Fruit fly (Drosophila melanogaster) whole organism, embryonic: ENCODE results near the gene Cypl.
A peak's percentile ranks its signal among the peaks of the same experiment; 100 is the strongest.

ENCODE experiments used
- Atf6 ChIP-seq: fragments of 200-800 bp; sonication (Bioruptor generic); IDR thresholded peaks from 2 replicates; pipeline ENCODE4 v1.3.6; 2022; ENCODE audit warnings: missing biosample characterization, missing genetic modification characterization
- Awh ChIP-seq: fragments of 200-800 bp; sonication (Bioruptor generic); IDR thresholded peaks from 2 replicates; pipeline ENCODE4, ENCODE4 v1.3.6; 2022; ENCODE audit warnings: missing biosample characterization, missing genetic modification characterization
- BtbVII ChIP-seq: fragments of 200-800 bp; sonication (Bioruptor generic); optimal IDR thresholded peaks from 3 replicates; lab custom pipeline; 2017; ENCODE audit warnings: missing biosample characterization, mild to moderate bottlenecking, missing genetic modification characterization
- CG10431 ChIP-seq: fragments of 200-800 bp; sonication (Bioruptor generic); optimal IDR thresholded peaks from 3 replicates; lab custom pipeline; 2018; ENCODE audit warnings: missing biosample characterization, mild to moderate bottlenecking, missing genetic modification characterization
- CG10543 ChIP-seq: fragments of 200-800 bp; sonication (Bioruptor generic); optimal IDR thresholded peaks from 3 replicates; lab custom pipeline; 2017; ENCODE audit warnings: missing biosample characterization, mild to moderate bottlenecking, missing genetic modification characterization, moderate library complexity
- CG12219 ChIP-seq: fragments of 200-800 bp; sonication (Bioruptor generic); optimal IDR thresholded peaks from 3 replicates; lab custom pipeline; 2018; ENCODE audit warnings: missing biosample characterization, mild to moderate bottlenecking, missing genetic modification characterization
- CG12236 ChIP-seq: fragments of 200-800 bp; sonication (Bioruptor generic); optimal IDR thresholded peaks from 2 replicates; lab custom pipeline; 2016; ENCODE audit warnings: missing biosample characterization, missing genetic modification characterization
- CG12942 ChIP-seq: fragments of 200-800 bp; sonication (Bioruptor generic); optimal IDR thresholded peaks from 3 replicates; lab custom pipeline; 2016; ENCODE audit warnings: missing biosample characterization, missing genetic modification characterization
- CG14050 ChIP-seq: fragments of 200-800 bp; sonication (Bioruptor generic); IDR thresholded peaks from 3 replicates; pipeline ENCODE4 v1.3.6; 2022; ENCODE audit warnings: missing biosample characterization, missing genetic modification characterization
- CG1529 ChIP-seq: fragments of 200-800 bp; sonication (Bioruptor generic); optimal IDR thresholded peaks from 3 replicates; lab custom pipeline; 2018; ENCODE audit warnings: missing biosample characterization, missing genetic modification characterization
- CG18262 ChIP-seq: fragments of 200-800 bp; optimal IDR thresholded peaks from 3 replicates; lab custom pipeline; 2019; ENCODE audit warnings: missing biosample characterization, mild to moderate bottlenecking, missing genetic modification characterization, moderate library complexity
- CG2678 ChIP-seq: fragments of 200-800 bp; sonication (Bioruptor generic); optimal IDR thresholded peaks from 3 replicates; lab custom pipeline; 2019; ENCODE audit warnings: missing biosample characterization, mild to moderate bottlenecking, missing genetic modification characterization, moderate library complexity
- CG33557 ChIP-seq: fragments of 200-800 bp; sonication (Bioruptor generic); optimal IDR thresholded peaks from 2 replicates; lab custom pipeline; 2019; ENCODE audit warnings: missing biosample characterization, mild to moderate bottlenecking, missing genetic modification characterization, moderate library complexity
- CG3407 ChIP-seq: fragments of 200-800 bp; sonication (Bioruptor generic); optimal IDR thresholded peaks from 2 replicates; lab custom pipeline; 2018; ENCODE audit warnings: missing biosample characterization, mild to moderate bottlenecking, missing genetic modification characterization
- CG42726 ChIP-seq: fragments of 200-800 bp; sonication (Bioruptor generic); IDR thresholded peaks from 2 replicates; pipeline ENCODE4 v1.3.6; 2022; ENCODE audit warnings: missing biosample characterization, missing genetic modification characterization; ENCODE audit not compliant: partially characterized antibody
- CG4404 ChIP-seq: fragments of 200-800 bp; sonication (Bioruptor generic); IDR thresholded peaks from 2 replicates; pipeline ENCODE4 v1.3.6; 2022; ENCODE audit warnings: missing biosample characterization, missing genetic modification characterization
- CG4707 ChIP-seq: fragments of 200-800 bp; sonication (Bioruptor generic); optimal IDR thresholded peaks from 2 replicates; lab custom pipeline; 2018; ENCODE audit warnings: missing biosample characterization, mild to moderate bottlenecking, missing genetic modification characterization, moderate library complexity
- CG5245 ChIP-seq: fragments of 200-800 bp; sonication (Bioruptor generic); optimal IDR thresholded peaks from 3 replicates; lab custom pipeline; 2016; ENCODE audit warnings: missing biosample characterization, missing genetic modification characterization
- Dip2 ChIP-seq: fragments of 200-800 bp; sonication (Bioruptor generic); IDR thresholded peaks from 2 replicates; pipeline ENCODE4 v1.3.6; 2022; ENCODE audit warnings: missing biosample characterization, missing genetic modification characterization
- Dref ChIP-seq: fragments of 200-800 bp; sonication (Bioruptor generic); IDR thresholded peaks from 2 replicates; pipeline ENCODE4 v1.3.6; 2022; ENCODE audit warnings: missing biosample characterization, missing genetic modification characterization
- ERR ChIP-seq: fragments of 200-800 bp; sonication (Bioruptor generic); optimal IDR thresholded peaks from 2 replicates; lab custom pipeline; 2016; ENCODE audit warnings: missing biosample characterization, missing genetic modification characterization
- Ets97D ChIP-seq: fragments of 200-800 bp; sonication (Bioruptor generic); optimal IDR thresholded peaks from 3 replicates; lab custom pipeline; 2016; ENCODE audit warnings: missing biosample characterization, missing genetic modification characterization
- Fer3 ChIP-seq: fragments of 200-800 bp; sonication (Bioruptor generic); optimal IDR thresholded peaks from 2 replicates; lab custom pipeline; 2018; ENCODE audit warnings: missing biosample characterization, mild to moderate bottlenecking, missing genetic modification characterization, moderate library complexity
- HLHmδ ChIP-seq: fragments of 200-800 bp; sonication (Bioruptor generic); optimal IDR thresholded peaks from 2 replicates; lab custom pipeline; 2018; ENCODE audit warnings: missing biosample characterization, mild to moderate bottlenecking, missing genetic modification characterization, moderate library complexity
- Hr78 ChIP-seq, 2 experiments: fragments of 200-800 bp in 1 of 2; fragments of >200 bp in 1 of 2; sonication (Bioruptor generic) in 1 of 2; optimal IDR thresholded peaks; 2 replicates each; lab custom pipeline; 2017 to 2019; ENCODE audit warnings: missing biosample characterization in 2 of 2, missing genetic modification characterization in 2 of 2, mild to moderate bottlenecking in 1 of 2, moderate library complexity in 1 of 2
- Lhr ChIP-seq: fragments of 200-800 bp; sonication (Bioruptor generic); optimal IDR thresholded peaks from 3 replicates; lab custom pipeline; 2017; ENCODE audit warnings: mild to moderate bottlenecking, missing biosample characterization, missing genetic modification reagents, missing genetic modification characterization
- NC2α ChIP-seq: fragments of 200-800 bp; sonication (Bioruptor generic); optimal IDR thresholded peaks from 2 replicates; lab custom pipeline; 2016; ENCODE audit warnings: missing biosample characterization, missing genetic modification characterization
- Tbp ChIP-seq: fragments of >200 bp; optimal IDR thresholded peaks from 2 replicates; lab custom pipeline; 2018; ENCODE audit warnings: missing biosample characterization, missing genetic modification characterization
- Usf ChIP-seq: fragments of 200-800 bp; sonication (Bioruptor generic); optimal IDR thresholded peaks from 2 replicates; lab custom pipeline; 2017; ENCODE audit warnings: missing genotype, missing biosample characterization, missing genetic modification characterization
- ab ChIP-seq: fragments of 200-800 bp; sonication (Bioruptor generic); optimal IDR thresholded peaks from 2 replicates; lab custom pipeline; 2016; ENCODE audit warnings: missing biosample characterization, missing genetic modification characterization
- ap ChIP-seq: fragments of 200-800 bp; sonication (Bioruptor generic); IDR thresholded peaks from 2 replicates; pipeline ENCODE4 v1.3.6; 2022; ENCODE audit warnings: missing biosample characterization, missing genetic modification characterization
- ase ChIP-seq: fragments of 200-800 bp; sonication (Bioruptor generic); IDR thresholded peaks from 3 replicates; pipeline ENCODE4 v1.3.6; 2022; ENCODE audit warnings: missing biosample characterization, missing genetic modification characterization
- bbx ChIP-seq: fragments of 200-800 bp; sonication (Bioruptor generic); IDR thresholded peaks from 2 replicates; pipeline ENCODE4 v1.3.6; 2022; ENCODE audit warnings: missing biosample characterization, missing genetic modification characterization; ENCODE audit not compliant: partially characterized antibody
- bigmax ChIP-seq: fragments of 200-800 bp; sonication (Bioruptor generic); optimal IDR thresholded peaks from 2 replicates; lab custom pipeline; 2018; ENCODE audit warnings: missing biosample characterization, mild to moderate bottlenecking, missing genetic modification characterization
- cwo ChIP-seq: fragments of 200-800 bp; sonication (Bioruptor generic); optimal IDR thresholded peaks from 3 replicates; lab custom pipeline; 2017; ENCODE audit warnings: missing biosample characterization, missing genetic modification characterization, mild to moderate bottlenecking, moderate library complexity, missing genetic modification reagents
- da ChIP-seq: fragments of 200-800 bp; sonication (Bioruptor generic); optimal IDR thresholded peaks from 2 replicates; lab custom pipeline; 2016; ENCODE audit warnings: missing biosample characterization, missing genetic modification characterization
- dimm ChIP-seq: fragments of 200-800 bp; sonication (Bioruptor generic); IDR thresholded peaks from 2 replicates; pipeline ENCODE4 v1.3.6; 2022; ENCODE audit warnings: missing biosample characterization, missing genetic modification characterization
- dm ChIP-seq: fragments of 200-800 bp; sonication (Bioruptor generic); optimal IDR thresholded peaks from 3 replicates; lab custom pipeline; 2016; ENCODE audit warnings: missing biosample characterization, missing genetic modification characterization
- dmrt99B ChIP-seq: fragments of 200-800 bp; sonication (Bioruptor generic); optimal IDR thresholded peaks from 2 replicates; lab custom pipeline; 2018; ENCODE audit warnings: missing biosample characterization, mild to moderate bottlenecking, missing genetic modification characterization, moderate library complexity
- eyg ChIP-seq: fragments of 200-800 bp; sonication (Bioruptor generic); optimal IDR thresholded peaks from 3 replicates; lab custom pipeline; 2016; ENCODE audit warnings: missing biosample characterization, missing genetic modification characterization
- ftz-f1 ChIP-seq: fragments of 200-800 bp; sonication (Bioruptor generic); optimal IDR thresholded peaks from 2 replicates; lab custom pipeline; 2016; ENCODE audit warnings: missing biosample characterization, missing genetic modification characterization
- gsb ChIP-seq: fragments of 200-800 bp; sonication (Bioruptor generic); IDR thresholded peaks from 2 replicates; pipeline ENCODE4 v1.3.6; 2022; ENCODE audit warnings: missing biosample characterization, missing genetic modification characterization
- gt ChIP-seq: fragments of 200-800 bp; sonication (Bioruptor generic); IDR thresholded peaks from 2 replicates; pipeline ENCODE4 v1.3.6; 2022; ENCODE audit warnings: missing biosample characterization, missing genetic modification characterization
- her ChIP-seq: fragments of 200-800 bp; sonication (Bioruptor generic); optimal IDR thresholded peaks from 2 replicates; lab custom pipeline; 2016; ENCODE audit warnings: missing biosample characterization, missing genetic modification characterization
- lilli ChIP-seq: fragments of 200-800 bp; sonication (Bioruptor generic); optimal IDR thresholded peaks from 3 replicates; lab custom pipeline; 2016; ENCODE audit warnings: missing biosample characterization, missing genetic modification characterization
- lmd ChIP-seq: fragments of 200-800 bp; sonication (Bioruptor generic); IDR thresholded peaks from 2 replicates; pipeline ENCODE4 v1.3.6; 2022; ENCODE audit warnings: missing biosample characterization, missing genetic modification characterization
- odd ChIP-seq: fragments of 200-800 bp; sonication (Bioruptor generic); optimal IDR thresholded peaks from 2 replicates; lab custom pipeline; 2017; ENCODE audit warnings: missing biosample characterization, mild to moderate bottlenecking, missing genetic modification characterization
- salm ChIP-seq: fragments of 200-800 bp; sonication (Bioruptor generic); optimal IDR thresholded peaks from 2 replicates; lab custom pipeline; 2018; ENCODE audit warnings: missing biosample characterization, mild to moderate bottlenecking, missing genetic modification characterization
- sima ChIP-seq: fragments of 200-800 bp; sonication (Bioruptor generic); optimal IDR thresholded peaks from 2 replicates; lab custom pipeline; 2016; ENCODE audit warnings: missing biosample characterization, missing genetic modification characterization
- tx ChIP-seq: fragments of 200-800 bp; sonication (Bioruptor generic); optimal IDR thresholded peaks from 2 replicates; lab custom pipeline; 2016; ENCODE audit warnings: missing biosample characterization, missing genetic modification characterization

Gene Cypl

dm6 chr3L:505782-506408, 36.8 kb downstream of the Cypl start (continued):
- peak; percentile 77 for TF ChIP-seq CG12942 (GFP tag; lab: Kevin White, UChicago)
- no peak for TF ChIP-seq ab (GFP tag; lab: Kevin White, UChicago)
- peak; percentile 69 for TF ChIP-seq tx
- TF ChIP-seq CG14050 (GFP tag; lab: Robert Waterston, UW), result peak; percentile 42; the same call in 1 of the 3 replicates
- peak; percentile 60 for TF ChIP-seq CG10543
- peak; percentile 83 for TF ChIP-seq lilli (GFP tag; lab: Kevin White, UChicago)
- peak; percentile 62 for TF ChIP-seq dmrt99B
- peak; percentile 29 for TF ChIP-seq Fer3
- TF ChIP-seq Awh (GFP tag; lab: Robert Waterston, UW), result peak; percentile 48; the same call in 1 of the 2 replicates
- peak; percentile 62; the same call in 1 of the 2 replicates for TF ChIP-seq CG42726 (GFP tag; lab: Robert Waterston, UW)
- TF ChIP-seq NC2α (GFP tag; lab: Kevin White, UChicago), result peak; percentile 50
- peak; percentile 25 for TF ChIP-seq odd
- TF ChIP-seq eyg, result peak; percentile 61
- TF ChIP-seq Usf (GFP tag; lab: Kevin White, UChicago), result peak; percentile 76
- TF ChIP-seq Ets97D (GFP tag; lab: Kevin White, UChicago), result peak; percentile 90
- TF ChIP-seq cwo (GFP tag; lab: Kevin White, UChicago), result no peak
- no peak for TF ChIP-seq CG33557 (GFP tag; lab: Kevin White, UChicago)
- peak; percentile 7 for TF ChIP-seq CG10431 (GFP tag; lab: Kevin White, UChicago)
- peak; percentile 56; the same call in 1 of the 2 replicates for TF ChIP-seq ap (GFP tag; lab: Robert Waterston, UW)
- TF ChIP-seq Atf6 (GFP tag; lab: Robert Waterston, UW), result no peak
- no peak for TF ChIP-seq Dref (GFP tag; lab: Robert Waterston, UW)
- TF ChIP-seq da (GFP tag; lab: Kevin White, UChicago), result peak; percentile 55
- no peak for TF ChIP-seq salm (tag; lab: Kevin White, UChicago)
- TF ChIP-seq CG3407 (GFP tag; lab: Kevin White, UChicago), result peak; percentile 14
- TF ChIP-seq dimm (GFP tag; lab: Robert Waterston, UW), result 0 out of 2 replicates have a peak, but pooled peaks have one; percentile 11
- peak; percentile 79 for TF ChIP-seq lmd
- no peak for TF ChIP-seq sima (GFP tag; lab: Kevin White, UChicago)
- peak; percentile 68 for TF ChIP-seq her (GFP tag; lab: Kevin White, UChicago)
- peak; percentile 73 for TF ChIP-seq CG4707
- no peak for TF ChIP-seq CG1529
- TF ChIP-seq Lhr (GFP tag; lab: Kevin White, UChicago), result peak; percentile 91
- TF ChIP-seq gt (GFP tag; lab: Robert Waterston, UW), result no peak; the same call in 1 of the 2 replicates
- TF ChIP-seq BtbVII (GFP tag; lab: Kevin White, UChicago), result no peak
- TF ChIP-seq ERR (GFP tag; lab: Kevin White, UChicago), result peak; percentile 30
- TF ChIP-seq CG12236 (GFP tag; lab: Kevin White, UChicago), result peak; percentile 56
- TF ChIP-seq bigmax (GFP tag; lab: Kevin White, UChicago), result no peak
- TF ChIP-seq CG2678 (tag; lab: Kevin White, UChicago), result peak; percentile 31
- TF ChIP-seq CG4404 (GFP tag; lab: Robert Waterston, UW), result peak; percentile 46; the same call in 1 of the 2 replicates
- peak; percentile 64 for TF ChIP-seq gsb
- TF ChIP-seq HLHmδ (GFP tag; lab: Kevin White, UChicago), result peak; percentile 86
- peak; percentile 90 for TF ChIP-seq CG5245 (GFP tag; lab: Kevin White, UChicago)
- no peak; the same call in 1 of the 2 replicates for TF ChIP-seq bbx (GFP tag; lab: Robert Waterston, UW)
- TF ChIP-seq ftz-f1 (GFP tag; lab: Kevin White, UChicago), result peak; percentile 57
- peak; percentile 98 for TF ChIP-seq Dip2 (GFP tag; lab: Robert Waterston, UW)
- TF ChIP-seq Hr78 (GFP tag; optimal IDR thresholded peaks at IDR 0.05; lab: Kevin White, UChicago), result no peak
- no peak for TF ChIP-seq Tbp (GFP tag; lab: Kevin White, UChicago)
- TF ChIP-seq ase, result peak; percentile 87
- TF ChIP-seq CG12219 (GFP tag; lab: Kevin White, UChicago), result peak; percentile 43
- peak; percentile 65 for TF ChIP-seq dm (GFP tag; lab: Kevin White, UChicago)
- peak; percentile 47 for TF ChIP-seq CG18262 (tag; lab: Kevin White, UChicago)
